Worm (Caenorhabditis elegans) whole organism, L2 larva: ENCODE results near the gene F58B6.1.

Experiments used
- lin-39 ChIP-seq: fragments of 150-350 bp; optimal IDR thresholded peaks from 2 replicates; lab custom pipeline; 2014; ENCODE audit warnings: missing biosample characterization, missing genetic modification reagents, missing genetic modification characterization
- nhr-6 ChIP-seq: fragments of 150-350 bp; optimal IDR thresholded peaks from 2 replicates; lab custom pipeline; 2014; ENCODE audit warnings: missing biosample characterization, missing genetic modification characterization
- unc-39 ChIP-seq: fragments of 150-350 bp; optimal IDR thresholded peaks from 2 replicates; lab custom pipeline; 2014; ENCODE audit warnings: missing biosample characterization, missing genetic modification characterization

DNA sequence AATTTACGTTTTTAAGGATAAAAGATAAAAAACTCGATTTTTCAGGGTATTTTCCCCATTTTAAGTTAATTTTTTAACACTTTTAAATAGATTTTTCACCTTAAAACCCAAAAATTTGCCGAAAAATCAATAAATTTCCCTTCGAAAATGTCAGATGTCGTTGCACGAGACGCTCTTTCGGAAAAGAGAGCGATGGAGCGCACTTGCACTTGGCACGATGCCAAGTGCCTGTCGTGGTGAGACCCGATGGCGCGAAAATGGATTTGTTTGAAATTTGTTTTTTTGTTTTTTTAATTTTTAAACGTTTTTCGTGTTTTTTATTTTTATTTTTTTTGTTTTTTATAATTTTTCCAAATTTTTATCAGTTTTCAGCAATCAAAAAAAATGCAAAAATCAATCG lies 35.2 kb downstream of the F58B6.1 start, which contains the start of the genes rab-18 and kbp-4:
- TF ChIP-seq lin-39 (no peak), unc-39 (tag; lab: Kevin White, UChicago) (no peak), nhr-6 (tag; lab: Kevin White, UChicago) (peak; percentile 92)
